Worm (Caenorhabditis elegans): Measurements from ENCODE around the gene gmps-1.
A peak's percentile ranks its signal among the peaks of the same experiment; 100 is the strongest.

Gene gmps-1

ce11 chrII:10862749-10863656 is 5.5 kb downstream of the gmps-1 start (continued):
- TF ChIP-seq Y56A3A.18 (GFP tag; IDR thresholded peaks at IDR 0.05) (no peak), ztf-18 (tag; optimal IDR thresholded peaks at IDR 0.05) (no peak), aptf-2 (GFP tag; conservative IDR thresholded peaks at IDR 0.05) (no peak), D2030.7 (GFP tag; IDR thresholded peaks at IDR 0.05) (peak; percentile 40; the same call in 1 of the 2 replicates), ceh-27 (GFP tag; optimal IDR thresholded peaks at IDR 0.05) (no peak), B0261.1 (tag; optimal IDR thresholded peaks at IDR 0.05) (no peak), F57C9.4 (tag; optimal IDR thresholded peaks at IDR 0.05) (no peak), snpc-3.4 (tag; optimal IDR thresholded peaks at IDR 0.05) (peak; percentile 54), snpc-1.1 (tag; optimal IDR thresholded peaks at IDR 0.05; ENCODE audit: insufficient read depth) (no peak), atf-7 (tag; optimal IDR thresholded peaks at IDR 0.05) (no peak), hmg-20 (GFP tag; IDR thresholded peaks at IDR 0.05) (no peak), attf-5 (GFP tag; optimal IDR thresholded peaks at IDR 0.05) (no peak), lsl-1 (GFP tag; optimal IDR thresholded peaks at IDR 0.05) (peak; percentile 87), F57A8.1 (GFP tag; optimal IDR thresholded peaks at IDR 0.05) (no peak), madf-3 (GFP tag; IDR thresholded peaks at IDR 0.05) (no peak), Y53F4B.3 (GFP tag; IDR thresholded peaks at IDR 0.05) (no peak), ztf-26 (tag; optimal IDR thresholded peaks at IDR 0.05) (no peak), let-526 (GFP tag; IDR thresholded peaks at IDR 0.05) (no peak), zim-3 (tag; optimal IDR thresholded peaks at IDR 0.05) (no peak), somi-1 (GFP tag; optimal IDR thresholded peaks at IDR 0.05) (no peak), Y95B8A.8 (GFP tag; IDR thresholded peaks at IDR 0.05) (peak; percentile 35; the same call in 1 of the 2 replicates), lsy-27 (tag; optimal IDR thresholded peaks at IDR 0.05; ENCODE audit: borderline replicate concordance, insufficient read depth) (no peak), ztf-25 (GFP tag; IDR thresholded peaks at IDR 0.05) (no peak), xnd-1 (tag; optimal IDR thresholded peaks at IDR 0.05) (peak; percentile 77), T07F8.4 (tag; optimal IDR thresholded peaks at IDR 0.05) (no peak)

- TF ChIP-seq lin-40 (tag; optimal IDR thresholded peaks at IDR 0.05) (peak; percentile 10), ceh-58 (GFP tag; IDR thresholded peaks at IDR 0.05) (no peak), let-607 (tag; optimal IDR thresholded peaks at IDR 0.05) (peak in 1 of 2 experiments; percentile 80), hmg-1.2 (GFP tag; IDR thresholded peaks at IDR 0.05) (peak; percentile 16; the same call in 1 of the 2 replicates), tlf-1 (GFP tag; optimal IDR thresholded peaks at IDR 0.05) (no peak), ztf-22 (GFP tag; optimal IDR thresholded peaks at IDR 0.05) (no peak), chd-7 (tag; optimal IDR thresholded peaks at IDR 0.05) (peak; percentile 13), atf-7 (tag; optimal IDR thresholded peaks at IDR 0.05) (peak; percentile 28), cebp-1 (GFP tag; IDR thresholded peaks at IDR 0.05) (no peak), cebp-1 (tag; optimal IDR thresholded peaks at IDR 0.05) (peak; percentile 50), attf-3 (GFP tag; conservative IDR thresholded peaks at IDR 0.05) (0 out of 2 replicates have a peak, but pooled peaks have one; percentile 24), hsf-1 (GFP tag; IDR thresholded peaks at IDR 0.05) (0 out of 2 replicates have a peak, but pooled peaks have one; percentile 19)
Measured at ce11 chrII:10861723-10862486, 6.6 kb downstream of the gmps-1 start.
